Fruit fly (Drosophila melanogaster) whole organism, embryonic: ENCODE measurements around the gene mRpL35.

Experiments used
- Awh ChIP-seq: fragments of 200-800 bp; sonication (Bioruptor generic); IDR thresholded peaks from 2 replicates; pipeline ENCODE4, ENCODE4 v1.3.6; 2022; ENCODE audit warnings: missing biosample characterization, missing genetic modification characterization
- B-H1 ChIP-seq: fragments of 200-800 bp; sonication (Bioruptor generic); IDR thresholded peaks from 3 replicates; pipeline ENCODE4 v1.3.6; 2022; ENCODE audit warnings: missing biosample characterization, missing genetic modification characterization
- Bdp1 ChIP-seq: fragments of 200-800 bp; sonication (Bioruptor generic); optimal IDR thresholded peaks from 3 replicates; lab custom pipeline; 2016; ENCODE audit warnings: missing biosample characterization, missing genetic modification characterization
- CG10366 ChIP-seq: fragments of 200-800 bp; sonication (Bioruptor generic); IDR thresholded peaks from 2 replicates; pipeline ENCODE4 v1.3.6; 2022; ENCODE audit warnings: missing biosample characterization, missing genetic modification characterization
- CG10959 ChIP-seq: fragments of 200-800 bp; sonication (Bioruptor generic); IDR thresholded peaks from 2 replicates; pipeline ENCODE4 v1.3.6; 2022; ENCODE audit warnings: missing biosample characterization, missing genetic modification characterization
- CG12104 ChIP-seq: fragments of 200-800 bp; sonication (Bioruptor generic); optimal IDR thresholded peaks from 3 replicates; lab custom pipeline; 2016; ENCODE audit warnings: missing biosample characterization, missing genetic modification characterization
- CG12236 ChIP-seq: fragments of 200-800 bp; sonication (Bioruptor generic); optimal IDR thresholded peaks from 2 replicates; lab custom pipeline; 2016; ENCODE audit warnings: missing biosample characterization, missing genetic modification characterization
- CG12391 ChIP-seq: fragments of 200-800 bp; sonication (Bioruptor generic); optimal IDR thresholded peaks from 3 replicates; lab custom pipeline; 2018; ENCODE audit warnings: missing biosample characterization, mild to moderate bottlenecking, missing genetic modification characterization, moderate library complexity
- CG13287 ChIP-seq: fragments of 200-800 bp; sonication (Bioruptor generic); IDR thresholded peaks from 2 replicates; pipeline ENCODE4 v1.3.6; 2022; ENCODE audit warnings: missing biosample characterization, missing genetic modification characterization; ENCODE audit not compliant: partially characterized antibody
- CG13296 ChIP-seq: fragments of 200-800 bp; sonication (Bioruptor generic); optimal IDR thresholded peaks from 3 replicates; lab custom pipeline; 2018; ENCODE audit warnings: missing biosample characterization, mild to moderate bottlenecking, missing genetic modification characterization
- CG14441 ChIP-seq: fragments of 200-800 bp; sonication (Bioruptor generic); IDR thresholded peaks from 2 replicates; pipeline ENCODE4 v1.3.6; 2022; ENCODE audit warnings: missing biosample characterization, missing genetic modification characterization
- CG15514 ChIP-seq: fragments of 200-800 bp; sonication (Bioruptor generic); optimal IDR thresholded peaks from 3 replicates; lab custom pipeline; 2017; ENCODE audit warnings: missing biosample characterization, missing genetic modification characterization, mild to moderate bottlenecking, moderate library complexity, missing genetic modification reagents
- CG17328 ChIP-seq: fragments of 200-800 bp; sonication (Bioruptor generic); IDR thresholded peaks from 2 replicates; pipeline ENCODE4 v1.3.6; 2022; ENCODE audit warnings: missing biosample characterization, missing genetic modification characterization
- CG17385 ChIP-seq: fragments of 200-800 bp; sonication (Bioruptor generic); optimal IDR thresholded peaks from 3 replicates; lab custom pipeline; 2018; ENCODE audit warnings: missing biosample characterization, mild to moderate bottlenecking, missing genetic modification characterization
- CG6175 ChIP-seq: fragments of 200-800 bp; sonication (Bioruptor generic); IDR thresholded peaks from 3 replicates; pipeline ENCODE4 v1.3.6; 2022; ENCODE audit warnings: missing biosample characterization, missing genetic modification characterization
- CG6813 ChIP-seq: fragments of 200-800 bp; sonication (Bioruptor generic); optimal IDR thresholded peaks from 2 replicates; lab custom pipeline; 2017; ENCODE audit warnings: missing biosample characterization, missing genetic modification characterization, mild to moderate bottlenecking, moderate library complexity, missing genetic modification reagents
- CG7839 ChIP-seq: fragments of 200-800 bp; sonication (Bioruptor generic); optimal IDR thresholded peaks from 3 replicates; lab custom pipeline; 2018; ENCODE audit warnings: missing biosample characterization, mild to moderate bottlenecking, missing genetic modification characterization, moderate library complexity
- CG8944 ChIP-seq: fragments of 200-800 bp; sonication (Bioruptor generic); optimal IDR thresholded peaks from 3 replicates; lab custom pipeline; 2016; ENCODE audit warnings: missing biosample characterization, missing genetic modification characterization
- CG9215 ChIP-seq: fragments of 200-800 bp; sonication (Bioruptor generic); IDR thresholded peaks from 2 replicates; pipeline ENCODE4 v1.3.6; 2022; ENCODE audit warnings: missing biosample characterization, missing genetic modification characterization
- CG9609 ChIP-seq: fragments of 200-800 bp; sonication (Bioruptor generic); optimal IDR thresholded peaks from 3 replicates; lab custom pipeline; 2016; ENCODE audit warnings: missing biosample characterization, missing genetic modification characterization
- CG9797 ChIP-seq: fragments of 200-800 bp; sonication (Bioruptor generic); optimal IDR thresholded peaks from 3 replicates; lab custom pipeline; 2018; ENCODE audit warnings: missing biosample characterization, mild to moderate bottlenecking, missing genetic modification characterization
- CG9817 ChIP-seq: fragments of 200-800 bp; sonication (Bioruptor generic); optimal IDR thresholded peaks from 2 replicates; lab custom pipeline; 2018; ENCODE audit warnings: missing biosample characterization, mild to moderate bottlenecking, missing genetic modification characterization, moderate library complexity
- CG9876 ChIP-seq: fragments of 200-800 bp; sonication (Bioruptor generic); optimal IDR thresholded peaks from 2 replicates; lab custom pipeline; 2016; ENCODE audit warnings: missing biosample characterization, missing genetic modification characterization
- D ChIP-seq, 2 experiments: fragments of 200-800 bp in 1 of 2; fragments of >200 bp in 1 of 2; sonication (Bioruptor generic) in 1 of 2; optimal IDR thresholded peaks; 2 replicates in 1 of 2; 3 replicates in 1 of 2; lab custom pipeline; 2017; ENCODE audit warnings: mild to moderate bottlenecking in 1 of 2, missing biosample characterization in 1 of 2, missing genetic modification characterization in 1 of 2, missing genetic modification reagents in 1 of 2
- Dll ChIP-seq: fragments of 200-800 bp; sonication (Bioruptor generic); IDR thresholded peaks from 4 replicates; pipeline ENCODE4 v1.3.6; 2022; ENCODE audit warnings: missing biosample characterization, missing genetic modification characterization; ENCODE audit not compliant: partially characterized antibody
- Doc3 ChIP-seq: fragments of 200-800 bp; sonication (Bioruptor generic); IDR thresholded peaks from 3 replicates; pipeline ENCODE4 v1.3.6; 2022; ENCODE audit warnings: missing biosample characterization, missing genetic modification characterization; ENCODE audit not compliant: partially characterized antibody
- Drgx ChIP-seq: fragments of 200-800 bp; sonication (Bioruptor generic); IDR thresholded peaks from 2 replicates; pipeline ENCODE4 v1.3.6; 2022; ENCODE audit warnings: missing biosample characterization, missing genetic modification characterization
- E2f1 ChIP-seq: fragments of 200-800 bp; sonication (Bioruptor generic); IDR thresholded peaks from 2 replicates; pipeline ENCODE4 v1.3.6; 2022; ENCODE audit warnings: missing biosample characterization, missing genetic modification characterization
- HHEX ChIP-seq: fragments of 200-800 bp; sonication (Bioruptor generic); optimal IDR thresholded peaks from 3 replicates; lab custom pipeline; 2017; ENCODE audit warnings: missing biosample characterization, mild to moderate bottlenecking, missing genetic modification characterization, missing genetic modification reagents
- HmgD ChIP-seq: fragments of 200-800 bp; sonication (Bioruptor generic); optimal IDR thresholded peaks from 3 replicates; lab custom pipeline; 2016; ENCODE audit warnings: missing biosample characterization, missing genetic modification characterization
- HmgZ ChIP-seq: fragments of 200-800 bp; sonication (Bioruptor generic); optimal IDR thresholded peaks from 2 replicates; lab custom pipeline; 2018; ENCODE audit warnings: missing biosample characterization, mild to moderate bottlenecking, missing genetic modification characterization
- Lhr ChIP-seq: fragments of 200-800 bp; sonication (Bioruptor generic); optimal IDR thresholded peaks from 3 replicates; lab custom pipeline; 2017; ENCODE audit warnings: mild to moderate bottlenecking, missing biosample characterization, missing genetic modification reagents, missing genetic modification characterization
- MBD-R2 ChIP-seq: fragments of 200-800 bp; sonication (Bioruptor generic); IDR thresholded peaks from 2 replicates; pipeline ENCODE4 v1.3.6; 2022; ENCODE audit warnings: missing biosample characterization, missing genetic modification characterization
- Vsx1 ChIP-seq: fragments of 200-800 bp; sonication (Bioruptor generic); optimal IDR thresholded peaks from 2 replicates; lab custom pipeline; 2017; ENCODE audit warnings: missing biosample characterization, mild to moderate bottlenecking, missing genetic modification characterization, missing genetic modification reagents
- br ChIP-seq: fragments of >200 bp; optimal IDR thresholded peaks from 2 replicates; lab custom pipeline; 2017
- cato ChIP-seq: fragments of 200-800 bp; sonication (Bioruptor generic); optimal IDR thresholded peaks from 2 replicates; lab custom pipeline; 2016; ENCODE audit warnings: missing biosample characterization, missing genetic modification characterization, borderline replicate concordance
- chm ChIP-seq: fragments of 200-800 bp; sonication (Bioruptor generic); IDR thresholded peaks from 2 replicates; pipeline ENCODE4 v1.3.6; 2022; ENCODE audit warnings: missing biosample characterization, missing genetic modification characterization
- croc ChIP-seq: fragments of 200-800 bp; sonication (Bioruptor generic); conservative IDR thresholded peaks from 3 replicates; pipeline ENCODE4 v1.3.6; 2022; ENCODE audit warnings: missing biosample characterization, missing genetic modification characterization
- crp ChIP-seq, 2 experiments: fragments of 200-800 bp; sonication (Bioruptor generic); optimal IDR thresholded peaks; 2 replicates in 1 of 2; 3 replicates in 1 of 2; lab custom pipeline; 2017; ENCODE audit warnings: missing biosample characterization in 2 of 2, missing genetic modification characterization in 2 of 2, mild to moderate bottlenecking in 1 of 2, moderate library complexity in 1 of 2
- dmrt11E ChIP-seq: fragments of 200-800 bp; sonication (Bioruptor generic); optimal IDR thresholded peaks from 3 replicates; lab custom pipeline; 2018; ENCODE audit warnings: missing biosample characterization, mild to moderate bottlenecking, missing genetic modification characterization, moderate library complexity
- gem ChIP-seq: fragments of 200-800 bp; sonication (Bioruptor generic); optimal IDR thresholded peaks from 2 replicates; lab custom pipeline; 2019; ENCODE audit warnings: missing biosample characterization, mild to moderate bottlenecking, missing genetic modification characterization, moderate library complexity
- hbn ChIP-seq: fragments of 200-800 bp; sonication (Bioruptor generic); IDR thresholded peaks from 2 replicates; pipeline ENCODE4 v1.3.6; 2022; ENCODE audit warnings: missing biosample characterization, missing genetic modification characterization; ENCODE audit not compliant: partially characterized antibody
- pum ChIP-seq: fragments of 200-800 bp; sonication (Bioruptor generic); optimal IDR thresholded peaks from 2 replicates; lab custom pipeline; 2016; ENCODE audit warnings: missing biosample characterization, missing genetic modification characterization
- row ChIP-seq: fragments of 200-800 bp; sonication (Bioruptor generic); IDR thresholded peaks from 3 replicates; pipeline ENCODE4 v1.3.6; 2022; ENCODE audit warnings: missing biosample characterization, missing genetic modification characterization
- shn ChIP-seq: fragments of 200-800 bp; sonication (Bioruptor generic); optimal IDR thresholded peaks from 3 replicates; lab custom pipeline; 2016; ENCODE audit warnings: missing biosample characterization, missing genetic modification characterization
- slou ChIP-seq: fragments of 200-800 bp; sonication (Bioruptor generic); optimal IDR thresholded peaks from 3 replicates; lab custom pipeline; 2016; ENCODE audit warnings: missing biosample characterization, missing genetic modification characterization
- sna ChIP-seq: fragments of 200-800 bp; sonication (Bioruptor generic); IDR thresholded peaks from 2 replicates; pipeline ENCODE4 v1.3.6; 2022; ENCODE audit warnings: missing biosample characterization, missing genetic modification characterization; ENCODE audit not compliant: partially characterized antibody
- wor ChIP-seq: fragments of 200-800 bp; sonication (Bioruptor generic); IDR thresholded peaks from 2 replicates; pipeline ENCODE4 v1.3.6; 2022; ENCODE audit warnings: missing biosample characterization, missing genetic modification characterization
- zen2 ChIP-seq: fragments of 200-800 bp; sonication (Bioruptor generic); IDR thresholded peaks from 3 replicates; pipeline ENCODE4 v1.3.6; 2022; ENCODE audit warnings: missing biosample characterization, missing genetic modification characterization; ENCODE audit not compliant: partially characterized antibody

Gene mRpL35

dm6 chr3R:22023041-22023626 lies at the start of gene mRpL35, which contains the start of gene Mitofilin:
mRpL35 (plus strand) TSS chr3R:22023527.
Mitofilin (minus strand) TSS chr3R:22023335.
- TF ChIP-seq Drgx (GFP tag; lab: Robert Waterston, UW) = no peak
- TF ChIP-seq shn (GFP tag; lab: Kevin White, UChicago) = peak; percentile 47
- no peak for TF ChIP-seq CG6175
- no peak for TF ChIP-seq CG6813 (GFP tag; lab: Kevin White, UChicago)
- TF ChIP-seq CG9215 = peak; percentile 48
- no peak for TF ChIP-seq CG10959 (GFP tag; lab: Robert Waterston, UW)
- no peak for TF ChIP-seq Bdp1 (GFP tag; lab: Kevin White, UChicago)
- peak; percentile 52 for TF ChIP-seq CG9817
- peak; percentile 45 for TF ChIP-seq hbn
- peak; percentile 44; the same call in 1 of the 3 replicates for TF ChIP-seq zen2 (GFP tag; lab: Robert Waterston, UW)
- no peak for TF ChIP-seq E2f1 (GFP tag; lab: Robert Waterston, UW)
- TF ChIP-seq CG9609 (GFP tag; lab: Kevin White, UChicago) = peak; percentile 68
- TF ChIP-seq D (optimal IDR thresholded peaks at IDR 0.05; lab: Kevin White, UChicago) = no peak
- no peak for TF ChIP-seq D (GFP tag; optimal IDR thresholded peaks at IDR 0.05; lab: Kevin White, UChicago)
- TF ChIP-seq gem (tag; lab: Kevin White, UChicago) = peak; percentile 47
- peak; percentile 15 for TF ChIP-seq CG7839
- TF ChIP-seq B-H1 (GFP tag; lab: Robert Waterston, UW) = no peak
- no peak for TF ChIP-seq CG15514 (GFP tag; lab: Kevin White, UChicago)
- TF ChIP-seq HmgZ (tag; lab: Kevin White, UChicago) = peak; percentile 9
- peak; percentile 63 for TF ChIP-seq CG8944
- TF ChIP-seq CG13296 (GFP tag; lab: Kevin White, UChicago) = no peak
- TF ChIP-seq Vsx1 (GFP tag; lab: Kevin White, UChicago) = peak; percentile 94
- peak; percentile 11 for TF ChIP-seq CG12104 (GFP tag; lab: Kevin White, UChicago)
- peak; percentile 54 for TF ChIP-seq sna (GFP tag; lab: Robert Waterston, UW)
- TF ChIP-seq row (GFP tag; lab: Robert Waterston, UW) = peak; percentile 83
- no peak for TF ChIP-seq wor (GFP tag; lab: Robert Waterston, UW)
- TF ChIP-seq Lhr = peak; percentile 30
- peak; percentile 41 for TF ChIP-seq CG12391 (tag; lab: Kevin White, UChicago)
- no peak for TF ChIP-seq croc (GFP tag; lab: Robert Waterston, UW)
- TF ChIP-seq MBD-R2 (GFP tag; lab: Robert Waterston, UW) = peak; percentile 78
- peak; percentile 22; the same call in 1 of the 2 replicates for TF ChIP-seq CG14441
- TF ChIP-seq Dll (GFP tag; lab: Robert Waterston, UW) = peak; percentile 66
- TF ChIP-seq CG10366 (GFP tag; lab: Robert Waterston, UW) = no peak
- TF ChIP-seq Awh (GFP tag; lab: Robert Waterston, UW) = no peak
- TF ChIP-seq Doc3 = 0 out of 3 replicates have a peak, but pooled peaks have one; percentile 37
- no peak for TF ChIP-seq br
- TF ChIP-seq HHEX = no peak
- peak; percentile 24 for TF ChIP-seq CG12236 (GFP tag; lab: Kevin White, UChicago)
- peak; percentile 9 for TF ChIP-seq CG9797
- peak; percentile 21 for TF ChIP-seq slou (GFP tag; lab: Kevin White, UChicago)
- no peak for TF ChIP-seq chm (GFP tag; lab: Robert Waterston, UW)
- TF ChIP-seq CG9876 (GFP tag; lab: Kevin White, UChicago) = peak; percentile 43
- TF ChIP-seq crp (GFP tag; optimal IDR thresholded peaks at IDR 0.05; lab: Kevin White, UChicago) = peak; percentile 47 to 93
- TF ChIP-seq CG17328 (GFP tag; lab: Robert Waterston, UW) = no peak
- TF ChIP-seq HmgD (GFP tag; lab: Kevin White, UChicago) = peak; percentile 46
- TF ChIP-seq pum (GFP tag; lab: Kevin White, UChicago) = peak; percentile 55
- peak; percentile 43 for TF ChIP-seq CG13287
- peak; percentile 1 for TF ChIP-seq dmrt11E (tag; lab: Kevin White, UChicago)
- TF ChIP-seq cato (GFP tag; lab: Kevin White, UChicago) = no peak
- peak; percentile 93 for TF ChIP-seq CG17385 (GFP tag; lab: Kevin White, UChicago)
